Worm (Caenorhabditis elegans): ENCODE data around the gene K10H10.5.

Gene K10H10.5

ce11 chrII:14488661-14489060, 12.9 kb upstream of the K10H10.5 start, which contains the start of gene usp-14 (continued):
- TF ChIP-seq dpl-1 (GFP tag; optimal IDR thresholded peaks at IDR 0.05) = peak; percentile 53
- TF ChIP-seq athp-1 (tag; optimal IDR thresholded peaks at IDR 0.05) = no peak
- peak; percentile 76 for TF ChIP-seq efl-1 (GFP tag; optimal IDR thresholded peaks at IDR 0.05)
- TF ChIP-seq nhr-179 (tag; optimal IDR thresholded peaks at IDR 0.05) = no peak
- no peak for TF ChIP-seq hlh-26 (GFP tag; conservative IDR thresholded peaks at IDR 0.05)
- TF ChIP-seq ceh-27 (GFP tag; optimal IDR thresholded peaks at IDR 0.05) = no peak
- no peak for TF ChIP-seq ztf-26 (tag; optimal IDR thresholded peaks at IDR 0.05)
- peak; percentile 61 for TF ChIP-seq dox-1 (GFP tag; IDR thresholded peaks at IDR 0.05)
- TF ChIP-seq unc-130 (GFP tag; optimal IDR thresholded peaks at IDR 0.05) = no peak
- no peak for TF ChIP-seq C06A6.2 (GFP tag; conservative IDR thresholded peaks at IDR 0.05)
- TF ChIP-seq bed-1 (GFP tag; IDR thresholded peaks at IDR 0.05) = no peak
- TF ChIP-seq cebp-2 (GFP tag; IDR thresholded peaks at IDR 0.05) = no peak
- TF ChIP-seq K11D2.4 (GFP tag; IDR thresholded peaks at IDR 0.05) = no peak
- no peak for TF ChIP-seq dpff-1 (tag; optimal IDR thresholded peaks at IDR 0.05)
- no peak for TF ChIP-seq hmg-20 (GFP tag; IDR thresholded peaks at IDR 0.05)
- TF ChIP-seq unc-62 (GFP tag; optimal IDR thresholded peaks at IDR 0.05) = no peak
- TF ChIP-seq F22D6.2 (tag; optimal IDR thresholded peaks at IDR 0.05) = no peak
- no peak for TF ChIP-seq ets-4 (GFP tag; optimal IDR thresholded peaks at IDR 0.05)
- TF ChIP-seq B0261.1 (tag; optimal IDR thresholded peaks at IDR 0.05) = no peak
- no peak for TF ChIP-seq hrde-1 (tag; optimal IDR thresholded peaks at IDR 0.05; ENCODE audit: borderline replicate concordance)
- no peak for TF ChIP-seq rcor-1 (GFP tag; IDR thresholded peaks at IDR 0.05)
- TF ChIP-seq attf-6 (GFP tag; IDR thresholded peaks at IDR 0.05) = no peak
- TF ChIP-seq ztf-3 (GFP tag; optimal IDR thresholded peaks at IDR 0.05) = no peak
- no peak for TF ChIP-seq mxl-1 (tag; optimal IDR thresholded peaks at IDR 0.05)
- TF ChIP-seq zim-3 (tag; optimal IDR thresholded peaks at IDR 0.05) = no peak
- peak; percentile 62 for TF ChIP-seq pbrm-1 (GFP tag; IDR thresholded peaks at IDR 0.05)
- no peak for TF ChIP-seq ztf-22 (GFP tag; optimal IDR thresholded peaks at IDR 0.05)
- TF ChIP-seq ceh-100 (GFP tag; IDR thresholded peaks at IDR 0.05) = peak; percentile 40; the same call in 1 of the 2 replicates
- no peak for TF ChIP-seq madf-10 (tag; optimal IDR thresholded peaks at IDR 0.05)
- no peak for TF ChIP-seq K12H6.12 (tag; optimal IDR thresholded peaks at IDR 0.05)
- TF ChIP-seq lin-35 (GFP tag; optimal IDR thresholded peaks at IDR 0.05) = peak in 1 of 3 experiments; percentile 81
- peak; percentile 54 for TF ChIP-seq cebp-1 (GFP tag; IDR thresholded peaks at IDR 0.05)
- peak; percentile 94 for TF ChIP-seq cebp-1 (tag; optimal IDR thresholded peaks at IDR 0.05)
- no peak for TF ChIP-seq attf-3 (GFP tag; conservative IDR thresholded peaks at IDR 0.05)

ce11 chrII:14489407-14489806, 12.1 kb upstream of the K10H10.5 start, which contains the start of gene vnut-1:
Gene vnut-1, plus strand, starts transcription at chrII:14489802.
- TF ChIP-seq ztf-18 (tag; optimal IDR thresholded peaks at IDR 0.05) = peak; percentile 24
- no peak for TF ChIP-seq K11D2.4 (GFP tag; IDR thresholded peaks at IDR 0.05)
- TF ChIP-seq nhr-80 (tag; optimal IDR thresholded peaks at IDR 0.05) = peak; percentile 72
- TF ChIP-seq lin-40 (tag; optimal IDR thresholded peaks at IDR 0.05) = peak; percentile 5
- no peak for TF ChIP-seq snpc-1.3 (tag; optimal IDR thresholded peaks at IDR 0.05; ENCODE audit: insufficient read depth)
- no peak for TF ChIP-seq hlh-12 (tag; optimal IDR thresholded peaks at IDR 0.05)
